Worm (Caenorhabditis elegans) whole organism, young adult: Measurements from ENCODE around the gene C34E11.4.

ENCODE experiments used
- B0035.1 ChIP-seq: sonication (generic microtip); optimal IDR thresholded peaks from 2 replicates; lab custom pipeline; 2016; ENCODE audit warnings: missing genetic modification characterization, mild to moderate bottlenecking, missing compliant biosample characterization, missing genotype, missing genetic modification reagents
- B0336.3 ChIP-seq: fragments of 200-800 bp; sonication (Bioruptor generic); IDR thresholded peaks from 2 replicates; pipeline ENCODE4 v1.3.6; 2022; ENCODE audit warnings: missing genetic modification characterization, missing compliant biosample characterization
- F33H1.4 ChIP-seq: fragments of 200-800 bp; sonication (Bioruptor generic); IDR thresholded peaks from 2 replicates; pipeline ENCODE4 v1.3.6; 2022; ENCODE audit warnings: missing genetic modification reagents, missing genetic modification characterization, missing compliant biosample characterization
- F39B2.1 ChIP-seq: fragments of 200-800 bp; sonication (Bioruptor generic); IDR thresholded peaks from 2 replicates; pipeline ENCODE4 v1.3.6; 2022; ENCODE audit warnings: missing genetic modification reagents, missing genetic modification characterization, missing compliant biosample characterization
- K11D2.4 ChIP-seq: fragments of 200-800 bp; sonication (Bioruptor generic); IDR thresholded peaks from 2 replicates; pipeline ENCODE4 v1.3.6; 2022; ENCODE audit warnings: missing genetic modification reagents, missing genetic modification characterization, missing compliant biosample characterization
- K12H6.12 ChIP-seq: fragments of 200-800 bp; sonication (Bioruptor generic); optimal IDR thresholded peaks from 2 replicates; lab custom pipeline; 2018; ENCODE audit warnings: mild to moderate bottlenecking, missing genetic modification characterization, missing compliant biosample characterization
- Y53G8AR.9 ChIP-seq: fragments of 200-800 bp; sonication (Bioruptor generic); conservative IDR thresholded peaks from 2 replicates; pipeline ENCODE4 v1.3.6; 2022; ENCODE audit warnings: missing genetic modification reagents, missing genetic modification characterization, missing compliant biosample characterization
- Y56A3A.18 ChIP-seq: fragments of 200-800 bp; sonication (Bioruptor generic); IDR thresholded peaks from 2 replicates; pipeline ENCODE4 v1.3.6; 2022; ENCODE audit warnings: missing genetic modification reagents, missing genetic modification characterization, missing compliant biosample characterization
- Y95B8A.8 ChIP-seq: fragments of 200-800 bp; sonication (Bioruptor generic); IDR thresholded peaks from 2 replicates; pipeline ENCODE4 v1.3.6; 2022; ENCODE audit warnings: missing genetic modification reagents, missing genetic modification characterization, missing compliant biosample characterization
- akir-1 ChIP-seq: fragments of 200-800 bp; sonication (Bioruptor generic); optimal IDR thresholded peaks from 2 replicates; lab custom pipeline; 2018; ENCODE audit warnings: mild to moderate bottlenecking, missing genetic modification characterization, moderate library complexity, missing compliant biosample characterization
- ama-1 ChIP-seq, 3 experiments: fragments of 150-350 bp in 1 of 3; sonication (generic microtip) in 2 of 3; optimal IDR thresholded peaks; 2 replicates each; lab custom pipeline; 2014 to 2018; ENCODE audit warnings: missing biosample characterization in 2 of 3, missing genetic modification characterization in 2 of 3, missing genetic modification reagents in 2 of 3
- aptf-2 ChIP-seq: fragments of 200-800 bp; sonication (Bioruptor generic); conservative IDR thresholded peaks from 2 replicates; pipeline ENCODE4 v1.3.6; 2022; ENCODE audit warnings: missing genetic modification reagents, missing genetic modification characterization, missing compliant biosample characterization
- atf-7 ChIP-seq: sonication (generic microtip); optimal IDR thresholded peaks from 2 replicates; lab custom pipeline; 2017; ENCODE audit warnings: mild to moderate bottlenecking, missing genetic modification characterization, missing compliant biosample characterization
- athp-1 ChIP-seq: sonication (generic microtip); optimal IDR thresholded peaks from 2 replicates; lab custom pipeline; 2017; ENCODE audit warnings: mild to moderate bottlenecking, missing genetic modification characterization, missing compliant biosample characterization
- bed-1 ChIP-seq: fragments of 200-800 bp; sonication (Bioruptor generic); IDR thresholded peaks from 2 replicates; pipeline ENCODE4 v1.3.6; 2022; ENCODE audit warnings: missing genetic modification reagents, missing genetic modification characterization, missing compliant biosample characterization
- cebp-1 ChIP-seq, 2 experiments: fragments of 200-800 bp in 1 of 2; sonication (Bioruptor generic) in 1 of 2; sonication (generic microtip) in 1 of 2; IDR thresholded peaks in 1 of 2; optimal IDR thresholded peaks in 1 of 2; 2 replicates each; pipeline versions ENCODE4 v1.3.6 to Lab custom; 2017 to 2022; ENCODE audit warnings: missing compliant biosample characterization in 2 of 2, missing genetic modification characterization in 2 of 2, mild to moderate bottlenecking in 1 of 2, missing genetic modification reagents in 1 of 2, moderate library complexity in 1 of 2
- ceh-91 ChIP-seq: fragments of 200-800 bp; sonication (Bioruptor generic); IDR thresholded peaks from 2 replicates; pipeline ENCODE4 v1.3.6; 2022; ENCODE audit warnings: missing genetic modification reagents, missing genetic modification characterization, missing compliant biosample characterization
- dox-1 ChIP-seq: fragments of 200-800 bp; sonication (Bioruptor generic); IDR thresholded peaks from 2 replicates; pipeline ENCODE4 v1.3.6; 2022; ENCODE audit warnings: missing genetic modification reagents, missing genetic modification characterization, missing compliant biosample characterization
- dpl-1 ChIP-seq: fragments of 150-350 bp; optimal IDR thresholded peaks from 2 replicates; lab custom pipeline; 2014; ENCODE audit warnings: missing biosample characterization, missing genetic modification reagents, missing genetic modification characterization
- egrh-3 ChIP-seq: fragments of 200-800 bp; sonication (Bioruptor generic); IDR thresholded peaks from 2 replicates; pipeline ENCODE4 v1.3.6; 2022; ENCODE audit warnings: missing genetic modification reagents, missing genetic modification characterization, missing compliant biosample characterization
- ets-4 ChIP-seq: fragments of 200-800 bp; sonication (Bioruptor generic); optimal IDR thresholded peaks from 2 replicates; lab custom pipeline; 2018; ENCODE audit warnings: mild to moderate bottlenecking, missing genetic modification characterization, missing compliant biosample characterization
- gei-17 ChIP-seq: fragments of 200-800 bp; sonication (Bioruptor generic); optimal IDR thresholded peaks from 2 replicates; lab custom pipeline; 2018; ENCODE audit warnings: mild to moderate bottlenecking, missing genetic modification characterization, missing compliant biosample characterization
- hsf-1 ChIP-seq: fragments of 200-800 bp; sonication (Bioruptor generic); IDR thresholded peaks from 2 replicates; pipeline ENCODE4 v1.3.6; 2022; ENCODE audit warnings: missing genetic modification reagents, missing genetic modification characterization, missing compliant biosample characterization
- let-526 ChIP-seq: fragments of 200-800 bp; sonication (Bioruptor generic); IDR thresholded peaks from 2 replicates; pipeline ENCODE4 v1.3.6; 2022; ENCODE audit warnings: missing genetic modification reagents, missing genetic modification characterization, missing compliant biosample characterization
- let-607 ChIP-seq, 2 experiments: fragments of 200-800 bp in 1 of 2; sonication (Bioruptor generic) in 1 of 2; sonication (generic microtip) in 1 of 2; optimal IDR thresholded peaks; 2 replicates each; lab custom pipeline; 2016 to 2018; ENCODE audit warnings: mild to moderate bottlenecking in 2 of 2, missing compliant biosample characterization in 2 of 2, missing genetic modification characterization in 2 of 2, moderate library complexity in 2 of 2, missing genotype in 1 of 2
- lin-35 ChIP-seq, 3 experiments: fragments of 150-350 bp in 2 of 3; sonication (generic microtip) in 1 of 3; optimal IDR thresholded peaks; 2 replicates each; lab custom pipeline; 2014 to 2018; ENCODE audit warnings: missing biosample characterization in 3 of 3, missing genetic modification characterization in 3 of 3, missing genetic modification reagents in 3 of 3
- lin-40 ChIP-seq: sonication (generic microtip); optimal IDR thresholded peaks from 2 replicates; lab custom pipeline; 2016; ENCODE audit warnings: missing genetic modification characterization, mild to moderate bottlenecking, missing compliant biosample characterization, missing genotype, missing genetic modification reagents
- lin-54 ChIP-seq: fragments of 200-800 bp; sonication (Bioruptor generic); optimal IDR thresholded peaks from 2 replicates; lab custom pipeline; 2018; ENCODE audit warnings: mild to moderate bottlenecking, missing genetic modification characterization, missing compliant biosample characterization
- madf-10 ChIP-seq: sonication (generic microtip); optimal IDR thresholded peaks from 2 replicates; lab custom pipeline; 2016; ENCODE audit warnings: mild to moderate bottlenecking, missing genetic modification characterization, missing compliant biosample characterization
- nfyb-1 ChIP-seq: fragments of 200-800 bp; sonication (Bioruptor generic); IDR thresholded peaks from 2 replicates; pipeline ENCODE4 v1.3.6; 2022; ENCODE audit warnings: missing genetic modification reagents, missing genetic modification characterization, missing compliant biosample characterization
- nhr-80 ChIP-seq: sonication (generic microtip); optimal IDR thresholded peaks from 2 replicates; lab custom pipeline; 2016; ENCODE audit warnings: missing genetic modification characterization, missing compliant biosample characterization
- nhr-90 ChIP-seq: sonication (generic microtip); optimal IDR thresholded peaks from 2 replicates; lab custom pipeline; 2016; ENCODE audit warnings: missing genotype, mild to moderate bottlenecking, missing genetic modification characterization, missing compliant biosample characterization
- pha-4 ChIP-seq: fragments of 150-350 bp; sonication (generic microtip); optimal IDR thresholded peaks from 2 replicates; lab custom pipeline; 2014; ENCODE audit warnings: missing biosample characterization, missing genetic modification reagents, missing genetic modification characterization
- sea-2 ChIP-seq: fragments of 200-800 bp; sonication (Bioruptor generic); IDR thresholded peaks from 2 replicates; pipeline ENCODE4 v1.3.6; 2022; ENCODE audit warnings: missing genetic modification characterization, missing compliant biosample characterization
- snpc-4 ChIP-seq, 5 experiments: fragments of 150-350 bp in 1 of 5; sonication (generic microtip) in 4 of 5; optimal IDR thresholded peaks; 2 replicates each; lab custom pipeline; 2014 to 2018; ENCODE audit warnings: missing genetic modification characterization in 5 of 5, missing biosample characterization in 3 of 5, antibody characterized with exemption in 2 of 5, mild to moderate bottlenecking in 2 of 5, missing compliant biosample characterization in 2 of 5, missing genotype in 2 of 5, moderate library complexity in 2 of 5, missing genetic modification reagents in 1 of 5
- unc-62 ChIP-seq: fragments of 150-350 bp; optimal IDR thresholded peaks from 2 replicates; lab custom pipeline; 2014; ENCODE audit warnings: missing biosample characterization, missing genetic modification reagents, missing genetic modification characterization
- zfh-2 ChIP-seq: fragments of 200-800 bp; sonication (Bioruptor generic); conservative IDR thresholded peaks from 2 replicates; pipeline ENCODE4 v1.3.6; 2022; ENCODE audit warnings: missing genetic modification reagents, missing genetic modification characterization, missing compliant biosample characterization
- zim-3 ChIP-seq: sonication (generic microtip); optimal IDR thresholded peaks from 2 replicates; lab custom pipeline; 2017; ENCODE audit warnings: mild to moderate bottlenecking, missing genetic modification characterization, moderate library complexity, missing compliant biosample characterization

Gene C34E11.4

DNA sequence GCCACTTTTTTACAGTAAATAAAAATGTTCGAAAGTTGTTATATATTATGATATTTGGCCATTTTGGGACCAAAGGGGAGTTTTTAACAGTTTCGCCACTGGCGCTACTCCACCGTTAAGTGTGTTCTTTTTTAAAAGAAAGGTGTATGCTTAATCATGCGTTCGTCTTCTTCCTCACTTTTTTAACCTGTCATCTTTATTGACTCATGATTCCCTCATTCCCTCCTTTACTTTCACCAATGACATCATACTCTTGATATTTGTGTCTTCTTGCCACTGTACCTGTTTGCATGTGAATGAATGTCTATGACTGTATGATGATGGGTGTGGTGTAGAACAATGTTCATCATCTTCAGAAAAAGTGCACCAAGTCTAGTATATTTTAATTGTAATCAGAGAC is 13.4 kb upstream of the C34E11.4 start (continued):
- TF ChIP-seq B0336.3 (peak; percentile 38; the same call in 1 of the 2 replicates), cebp-1 (GFP tag; IDR thresholded peaks at IDR 0.05; lab: Robert Waterston, UW) (peak; percentile 66), cebp-1 (tag; optimal IDR thresholded peaks at IDR 0.05; lab: Kevin White, UChicago) (peak; percentile 65), atf-7 (peak; percentile 58), let-607 (tag; optimal IDR thresholded peaks at IDR 0.05; lab: Kevin White, UChicago) (peak in 1 of 2 experiments; percentile 40), nfyb-1 (GFP tag; lab: Robert Waterston, UW) (peak; percentile 55; the same call in 1 of the 2 replicates), snpc-4 (GFP tag; optimal IDR thresholded peaks at IDR 0.05; lab: Kevin White, UChicago) (no peak), snpc-4 (tag; optimal IDR thresholded peaks at IDR 0.05; lab: Kevin White, UChicago) (peak in 1 of 4 experiments; percentile 12), nhr-80 (tag; lab: Kevin White, UChicago) (peak; percentile 48), lin-35 (GFP tag; optimal IDR thresholded peaks at IDR 0.05; lab: Kevin White, UChicago) (peak in 1 of 3 experiments; percentile 18), aptf-2 (GFP tag; lab: Robert Waterston, UW) (no peak), let-526 (no peak), zim-3 (no peak)

- peak; percentile 90 for TF ChIP-seq nhr-80 (tag; lab: Kevin White, UChicago)
- no peak for TF ChIP-seq dox-1 (GFP tag; lab: Robert Waterston, UW)
- TF ChIP-seq nfyb-1 (GFP tag; lab: Robert Waterston, UW): 0 out of 2 replicates have a peak, but pooled peaks have one; percentile 25
- no peak for TF ChIP-seq snpc-4 (GFP tag; optimal IDR thresholded peaks at IDR 0.05; lab: Kevin White, UChicago)
- peak in 1 of 4 experiments; percentile 5 for TF ChIP-seq snpc-4 (tag; optimal IDR thresholded peaks at IDR 0.05; lab: Kevin White, UChicago)
- no peak for TF ChIP-seq pha-4 (tag; lab: Kevin White, UChicago)
- TF ChIP-seq akir-1 (GFP tag; lab: Kevin White, UChicago): peak; percentile 3
- 0 out of 2 replicates have a peak, but pooled peaks have one; percentile 36 for TF ChIP-seq Y56A3A.18 (GFP tag; lab: Robert Waterston, UW)
- no peak for TF ChIP-seq lin-35 (GFP tag; optimal IDR thresholded peaks at IDR 0.05; lab: Kevin White, UChicago)
- no peak for TF ChIP-seq B0035.1 (tag; lab: Kevin White, UChicago)
- no peak for TF ChIP-seq bed-1 (GFP tag; lab: Robert Waterston, UW)
- no peak for TF ChIP-seq gei-17
- TF ChIP-seq madf-10 (tag; lab: Kevin White, UChicago): peak; percentile 7
- TF ChIP-seq Y95B8A.8 (GFP tag; lab: Robert Waterston, UW): peak; percentile 59; the same call in 1 of the 2 replicates
- peak; percentile 74 for TF ChIP-seq zfh-2 (GFP tag; lab: Robert Waterston, UW)
- TF ChIP-seq egrh-3: 0 out of 2 replicates have a peak, but pooled peaks have one; percentile 6
- peak; percentile 6 for TF ChIP-seq lin-40 (tag; lab: Kevin White, UChicago)
- TF ChIP-seq sea-2: no peak
- TF ChIP-seq athp-1 (tag; lab: Kevin White, UChicago): no peak
- peak; percentile 76 for TF ChIP-seq ets-4 (GFP tag; lab: Kevin White, UChicago)
- peak in 1 of 2 experiments; percentile 61 for TF ChIP-seq let-607 (tag; optimal IDR thresholded peaks at IDR 0.05; lab: Kevin White, UChicago)
- peak; percentile 64 for TF ChIP-seq unc-62 (GFP tag; lab: Kevin White, UChicago)
- no peak for TF ChIP-seq zim-3
- TF ChIP-seq ama-1 (optimal IDR thresholded peaks at IDR 0.05; lab: Kevin White, UChicago): peak; percentile 8
- TF ChIP-seq ama-1 (GFP tag; optimal IDR thresholded peaks at IDR 0.05; lab: Kevin White, UChicago): no peak
- no peak for TF ChIP-seq F39B2.1 (GFP tag; lab: Robert Waterston, UW)
- TF ChIP-seq nhr-90: peak; percentile 62
- peak; percentile 98 for TF ChIP-seq cebp-1 (GFP tag; IDR thresholded peaks at IDR 0.05; lab: Robert Waterston, UW)
- peak; percentile 99 for TF ChIP-seq cebp-1 (tag; optimal IDR thresholded peaks at IDR 0.05; lab: Kevin White, UChicago)
Measured at ce11 chrX:11791364-11792221, 12.4 kb upstream of the C34E11.4 start.

DNA sequence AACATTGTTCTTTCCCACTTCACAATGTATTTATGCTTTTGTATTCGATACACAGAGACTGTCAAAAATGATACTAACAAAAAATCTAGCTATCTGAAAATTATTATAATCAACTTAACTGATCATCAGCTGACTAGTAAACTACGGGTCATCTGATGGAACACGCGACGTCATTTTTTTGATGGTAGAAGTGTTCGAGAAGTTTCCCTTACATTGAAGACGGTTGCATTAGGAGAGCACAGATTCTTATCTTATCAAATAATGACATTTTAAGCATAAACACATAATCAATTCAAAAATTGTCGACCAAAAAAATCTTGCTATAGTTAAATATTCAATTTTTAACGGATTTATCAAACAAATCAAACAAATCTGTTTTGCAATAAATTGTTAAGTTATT is 11.3 kb upstream of the C34E11.4 start:
- TF ChIP-seq lin-40 (tag; lab: Kevin White, UChicago) (peak; percentile 41), K12H6.12 (tag; lab: Kevin White, UChicago) (no peak), F33H1.4 (GFP tag; lab: Robert Waterston, UW) (no peak), hsf-1 (peak; percentile 76), let-607 (tag; optimal IDR thresholded peaks at IDR 0.05; lab: Kevin White, UChicago) (peak; percentile 10 to 60), nhr-90 (peak; percentile 12), atf-7 (peak; percentile 33), ceh-91 (GFP tag; lab: Robert Waterston, UW) (no peak), Y53G8AR.9 (0 out of 2 replicates have a peak, but pooled peaks have one; percentile 30), nhr-80 (tag; lab: Kevin White, UChicago) (peak; percentile 15), lin-54 (GFP tag; lab: Kevin White, UChicago) (peak; percentile 4), dpl-1 (GFP tag; lab: Kevin White, UChicago) (no peak), madf-10 (tag; lab: Kevin White, UChicago) (peak; percentile 34), K11D2.4 (GFP tag; lab: Robert Waterston, UW) (peak; percentile 35; the same call in 1 of the 2 replicates), nfyb-1 (GFP tag; lab: Robert Waterston, UW) (0 out of 2 replicates have a peak, but pooled peaks have one; percentile 40)
